Worm (Caenorhabditis elegans): ENCODE measurements around the gene szy-20.

DNA sequence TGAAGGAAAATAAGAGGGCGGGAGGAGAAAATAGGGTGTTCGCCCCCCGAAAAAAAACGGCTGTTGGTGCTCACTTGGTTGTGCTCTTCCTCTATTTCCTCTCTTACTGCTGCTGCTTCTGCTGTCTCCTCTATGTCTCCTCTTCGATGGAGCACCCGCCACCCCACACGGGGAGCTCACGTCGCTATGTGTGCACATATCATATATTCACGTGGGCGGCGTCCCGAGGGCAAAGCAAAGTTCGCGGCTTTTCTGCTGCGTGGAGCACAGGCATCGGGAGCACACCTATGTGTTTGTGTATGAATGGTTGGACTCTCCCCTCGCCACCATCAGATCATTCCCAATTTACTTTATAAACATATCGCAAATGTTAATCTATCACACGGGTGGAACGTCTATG lies 44.2 kb upstream of the szy-20 start:
- no peak for TF ChIP-seq nhr-28 (tag; optimal IDR thresholded peaks at IDR 0.05)
- no peak for TF ChIP-seq elt-1 (tag; optimal IDR thresholded peaks at IDR 0.05; ENCODE audit: borderline replicate concordance, insufficient read depth)
- TF ChIP-seq ztf-11 (tag; optimal IDR thresholded peaks at IDR 0.05), result no peak
